Fruit fly (Drosophila melanogaster) whole organism, prepupa: Measurements from ENCODE around the gene VhaPPA1-2.
A peak's percentile ranks its signal among the peaks of the same experiment; 100 is the strongest.

Experiments used
- CG10669 ChIP-seq: fragments of 200-800 bp; sonication (Bioruptor generic); optimal IDR thresholded peaks from 3 replicates; lab custom pipeline; 2018; ENCODE audit warnings: missing biosample characterization, mild to moderate bottlenecking, missing genetic modification characterization, moderate library complexity
- CG11294 ChIP-seq: fragments of 200-800 bp; sonication (Bioruptor generic); IDR thresholded peaks from 2 replicates; pipeline ENCODE4 v1.3.6; 2022; ENCODE audit warnings: missing biosample characterization, missing genetic modification characterization
- CG11762 ChIP-seq: fragments of 200-800 bp; sonication (Bioruptor generic); optimal IDR thresholded peaks from 3 replicates; lab custom pipeline; 2016; ENCODE audit warnings: missing biosample characterization, missing genetic modification characterization; ENCODE audit not compliant: insufficient read depth
- CG15336 ChIP-seq: fragments of 200-800 bp; sonication (Bioruptor generic); IDR thresholded peaks from 2 replicates; pipeline ENCODE4 v1.3.6; 2022; ENCODE audit warnings: missing biosample characterization, missing genetic modification characterization
- CG1621 ChIP-seq: fragments of 200-800 bp; sonication (Bioruptor generic); optimal IDR thresholded peaks from 3 replicates; lab custom pipeline; 2018; ENCODE audit warnings: missing biosample characterization, mild to moderate bottlenecking, missing genetic modification characterization
- CG16779 ChIP-seq: fragments of 200-800 bp; sonication (Bioruptor generic); optimal IDR thresholded peaks from 3 replicates; lab custom pipeline; 2017; ENCODE audit warnings: missing biosample characterization, mild to moderate bottlenecking, missing genetic modification characterization
- CG3032 ChIP-seq: fragments of 200-800 bp; optimal IDR thresholded peaks from 2 replicates; lab custom pipeline; 2019; ENCODE audit warnings: missing biosample characterization, mild to moderate bottlenecking, missing genetic modification characterization, moderate library complexity
- CG31627 ChIP-seq: fragments of 200-800 bp; sonication (Bioruptor generic); optimal IDR thresholded peaks from 3 replicates; lab custom pipeline; 2016; ENCODE audit warnings: missing biosample characterization, missing genetic modification characterization
- CG32006 ChIP-seq: fragments of 200-800 bp; sonication (Bioruptor generic); optimal IDR thresholded peaks from 3 replicates; lab custom pipeline; 2017; ENCODE audit warnings: missing biosample characterization, mild to moderate bottlenecking, missing genetic modification characterization
- CG34406 ChIP-seq: fragments of 200-800 bp; sonication (Bioruptor generic); optimal IDR thresholded peaks from 3 replicates; lab custom pipeline; 2016; ENCODE audit warnings: missing biosample characterization, missing genetic modification characterization
- CG4318 ChIP-seq: fragments of 200-800 bp; sonication (Bioruptor generic); optimal IDR thresholded peaks from 3 replicates; lab custom pipeline; 2017; ENCODE audit warnings: missing biosample characterization, mild to moderate bottlenecking, missing genetic modification characterization
- CG6163 ChIP-seq: fragments of 200-800 bp; sonication (Bioruptor generic); IDR thresholded peaks from 3 replicates; pipeline ENCODE4 v1.3.6; 2022; ENCODE audit warnings: missing biosample characterization, missing genetic modification characterization
- CG6276 ChIP-seq: fragments of 200-800 bp; sonication (Bioruptor generic); optimal IDR thresholded peaks from 2 replicates; lab custom pipeline; 2017; ENCODE audit warnings: missing biosample characterization, mild to moderate bottlenecking, missing genetic modification characterization
- CG6808 ChIP-seq: fragments of 200-800 bp; sonication (Bioruptor generic); optimal IDR thresholded peaks from 3 replicates; lab custom pipeline; 2017; ENCODE audit warnings: missing biosample characterization, missing genetic modification characterization, mild to moderate bottlenecking, moderate library complexity, missing genetic modification reagents
- CG6854 ChIP-seq: fragments of 200-800 bp; sonication (Bioruptor generic); optimal IDR thresholded peaks from 2 replicates; lab custom pipeline; 2017; ENCODE audit warnings: missing biosample characterization, mild to moderate bottlenecking, missing genetic modification characterization
- CG7368 ChIP-seq: fragments of 200-800 bp; sonication (Bioruptor generic); optimal IDR thresholded peaks from 3 replicates; lab custom pipeline; 2016; ENCODE audit warnings: missing biosample characterization, missing genetic modification characterization
- CG8119 ChIP-seq: fragments of 200-800 bp; sonication (Bioruptor generic); IDR thresholded peaks from 3 replicates; pipeline ENCODE4 v1.3.6; 2022; ENCODE audit warnings: missing biosample characterization, missing genetic modification characterization
- CG8319 ChIP-seq: fragments of 200-800 bp; sonication (Bioruptor generic); optimal IDR thresholded peaks from 3 replicates; lab custom pipeline; 2016; ENCODE audit warnings: missing biosample characterization, missing genetic modification characterization
- CG8632 ChIP-seq: fragments of 200-800 bp; sonication (Bioruptor generic); optimal IDR thresholded peaks from 3 replicates; lab custom pipeline; 2016; ENCODE audit warnings: missing biosample characterization, missing genetic modification characterization
- CG9139 ChIP-seq: fragments of 200-800 bp; sonication (Bioruptor generic); optimal IDR thresholded peaks from 3 replicates; lab custom pipeline; 2017; ENCODE audit warnings: missing biosample characterization, mild to moderate bottlenecking, missing genetic modification characterization
- Eip75B ChIP-seq: fragments of 200-800 bp; sonication (Bioruptor generic); optimal IDR thresholded peaks from 3 replicates; lab custom pipeline; 2016; ENCODE audit warnings: missing biosample characterization, missing genetic modification characterization
- Eip78C ChIP-seq: fragments of 200-800 bp; sonication (Bioruptor generic); peaks from one replicate; lab custom pipeline; 2016; ENCODE audit warnings: missing biosample characterization, missing genetic modification characterization
- Eip93F ChIP-seq: fragments of 200-800 bp; sonication (Bioruptor generic); optimal IDR thresholded peaks from 2 replicates; lab custom pipeline; 2016; ENCODE audit warnings: missing biosample characterization, mild to moderate bottlenecking, missing genetic modification characterization
- Ets21C ChIP-seq: fragments of 200-800 bp; sonication (Bioruptor generic); optimal IDR thresholded peaks from 3 replicates; lab custom pipeline; 2016; ENCODE audit warnings: missing biosample characterization, missing genetic modification characterization
- Ets96B ChIP-seq: fragments of 200-800 bp; optimal IDR thresholded peaks from 2 replicates; lab custom pipeline; 2019; ENCODE audit warnings: missing biosample characterization, mild to moderate bottlenecking, missing genetic modification characterization, moderate library complexity
- Gug ChIP-seq: fragments of 200-800 bp; sonication (Bioruptor generic); IDR thresholded peaks from 2 replicates; pipeline ENCODE4 v1.3.6; 2022; ENCODE audit warnings: missing biosample characterization, missing genetic modification characterization
- Hr39 ChIP-seq: fragments of 200-800 bp; sonication (Bioruptor generic); optimal IDR thresholded peaks from 2 replicates; lab custom pipeline; 2016; ENCODE audit warnings: missing biosample characterization, missing genetic modification characterization
- Hr4 ChIP-seq: fragments of 200-800 bp; sonication (Bioruptor generic); optimal IDR thresholded peaks from 3 replicates; lab custom pipeline; 2016; ENCODE audit warnings: missing biosample characterization, missing genetic modification characterization
- Lpt ChIP-seq: fragments of 200-800 bp; sonication (Bioruptor generic); optimal IDR thresholded peaks from 3 replicates; lab custom pipeline; 2016; ENCODE audit warnings: missing biosample characterization, missing genetic modification characterization
- OdsH ChIP-seq: fragments of 200-800 bp; sonication (Bioruptor generic); optimal IDR thresholded peaks from 3 replicates; lab custom pipeline; 2016; ENCODE audit warnings: missing biosample characterization, missing genetic modification characterization
- Sox14 ChIP-seq: fragments of 200-800 bp; sonication (Bioruptor generic); optimal IDR thresholded peaks from 3 replicates; lab custom pipeline; 2016; ENCODE audit warnings: missing biosample characterization, missing genetic modification characterization
- Sox15 ChIP-seq: fragments of 200-800 bp; sonication (Bioruptor generic); optimal IDR thresholded peaks from 3 replicates; lab custom pipeline; 2016; ENCODE audit warnings: missing biosample characterization, missing genetic modification characterization
- cyc ChIP-seq: fragments of 200-800 bp; sonication (Bioruptor generic); optimal IDR thresholded peaks from 3 replicates; lab custom pipeline; 2016; ENCODE audit warnings: missing biosample characterization, missing genetic modification characterization
- dac ChIP-seq: fragments of 200-800 bp; sonication (Bioruptor generic); optimal IDR thresholded peaks from 2 replicates; lab custom pipeline; 2017; ENCODE audit warnings: missing biosample characterization, mild to moderate bottlenecking, missing genetic modification characterization
- eg ChIP-seq: fragments of 200-800 bp; sonication (Bioruptor generic); IDR thresholded peaks from 3 replicates; pipeline ENCODE4 v1.3.6; 2022; ENCODE audit warnings: missing biosample characterization, missing genetic modification characterization
- esn ChIP-seq: fragments of 200-800 bp; sonication (Bioruptor generic); optimal IDR thresholded peaks from 2 replicates; lab custom pipeline; 2016; ENCODE audit warnings: missing biosample characterization, mild to moderate bottlenecking, missing genetic modification characterization, moderate library complexity
- fd59A ChIP-seq: fragments of 200-800 bp; sonication (Bioruptor generic); optimal IDR thresholded peaks from 2 replicates; lab custom pipeline; 2017; ENCODE audit warnings: missing biosample characterization, mild to moderate bottlenecking, missing genetic modification characterization, missing genetic modification reagents
- fd85E ChIP-seq: fragments of 200-800 bp; sonication (Bioruptor generic); optimal IDR thresholded peaks from 3 replicates; lab custom pipeline; 2016; ENCODE audit warnings: missing biosample characterization, missing genetic modification characterization
- fkh ChIP-seq: fragments of 200-800 bp; sonication (Bioruptor generic); optimal IDR thresholded peaks from 3 replicates; lab custom pipeline; 2017; ENCODE audit warnings: missing biosample characterization, mild to moderate bottlenecking, missing genetic modification characterization, moderate library complexity
- lz ChIP-seq: fragments of 200-800 bp; sonication (Bioruptor generic); optimal IDR thresholded peaks from 3 replicates; lab custom pipeline; 2016; ENCODE audit warnings: missing biosample characterization, missing genetic modification characterization
- salr ChIP-seq, 2 experiments: fragments of 200-800 bp; sonication (Bioruptor generic); optimal IDR thresholded peaks; 3 replicates each; lab custom pipeline; 2016 to 2018; ENCODE audit warnings: missing biosample characterization in 2 of 2, missing genetic modification characterization in 2 of 2, mild to moderate bottlenecking in 1 of 2
- spab ChIP-seq: fragments of 200-800 bp; sonication (Bioruptor generic); optimal IDR thresholded peaks from 2 replicates; lab custom pipeline; 2017; ENCODE audit warnings: missing biosample characterization, mild to moderate bottlenecking, missing genetic modification characterization, missing genetic modification reagents
- svp ChIP-seq: fragments of 200-800 bp; sonication (Bioruptor generic); peaks from one replicate; lab custom pipeline; 2016; ENCODE audit warnings: missing biosample characterization, missing genetic modification characterization
- vri ChIP-seq: fragments of 200-800 bp; sonication (Bioruptor generic); optimal IDR thresholded peaks from 3 replicates; lab custom pipeline; 2016; ENCODE audit warnings: missing biosample characterization, mild to moderate bottlenecking, missing genetic modification characterization

VhaPPA1-2 gene

DNA sequence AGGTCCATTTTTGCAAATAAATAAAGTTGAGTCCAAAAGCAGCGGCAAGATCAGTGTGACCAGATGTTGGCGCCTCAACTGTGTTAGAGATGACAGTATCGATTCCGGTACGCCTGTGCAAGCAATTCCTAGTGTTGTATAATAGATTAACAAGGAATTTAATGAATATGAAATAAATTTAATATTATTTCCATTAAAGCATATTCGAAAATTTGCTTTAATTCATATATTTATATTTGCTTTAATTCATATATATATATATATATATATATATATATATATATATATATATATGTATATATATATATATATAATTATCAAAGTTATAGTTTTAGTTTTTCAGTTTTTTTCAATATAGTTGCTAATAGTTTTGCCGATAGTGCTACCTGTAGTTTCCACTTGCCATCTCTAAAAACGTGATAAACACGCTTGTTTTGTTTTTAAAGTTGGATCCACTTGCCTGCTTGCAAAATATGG lies 1.8 kb downstream of the VhaPPA1-2 start, which contains the start of the genes Nup93-2 and CG3817 (continued):
- TF ChIP-seq Hr4 (no peak), Lpt (no peak), Eip78C (GFP tag; lab: Kevin White, UChicago) (peak; percentile 92), CG8632 (GFP tag; lab: Kevin White, UChicago) (peak; percentile 67), fkh (no peak), cyc (GFP tag; lab: Kevin White, UChicago) (peak; percentile 40), Ets21C (GFP tag; lab: Kevin White, UChicago) (peak; percentile 29), CG31627 (GFP tag; lab: Kevin White, UChicago) (peak; percentile 37), CG8319 (GFP tag; lab: Kevin White, UChicago) (peak; percentile 48), CG9139 (GFP tag; lab: Kevin White, UChicago) (no peak), Hr39 (GFP tag; lab: Kevin White, UChicago) (peak; percentile 52), vri (GFP tag; lab: Kevin White, UChicago) (no peak), Eip75B (GFP tag; lab: Kevin White, UChicago) (peak; percentile 45), CG1621 (peak; percentile 24), CG32006 (peak; percentile 59), CG11762 (GFP tag; lab: Kevin White, UChicago) (no peak), lz (GFP tag; lab: Kevin White, UChicago) (peak; percentile 72)
- TF ChIP-seq, all 60 proteins: peak for 28

- TF ChIP-seq CG6808 (no peak), CG8319 (GFP tag; lab: Kevin White, UChicago) (no peak), fd85E (GFP tag; lab: Kevin White, UChicago) (no peak), CG7368 (GFP tag; lab: Kevin White, UChicago) (no peak), CG8119 (GFP tag; lab: Robert Waterston, UW) (no peak), Eip93F (GFP tag; lab: Kevin White, UChicago) (no peak), CG6276 (GFP tag; lab: Kevin White, UChicago) (no peak), CG8632 (GFP tag; lab: Kevin White, UChicago) (no peak), fkh (no peak), Hr4 (no peak), CG15336 (GFP tag; lab: Robert Waterston, UW) (no peak), Sox14 (GFP tag; lab: Kevin White, UChicago) (no peak), spab (no peak), CG10669 (GFP tag; lab: Kevin White, UChicago) (no peak), CG32006 (no peak), Ets96B (tag; lab: Kevin White, UChicago) (no peak)
Observed at dm6 chr3R:14894783-14894883, 5.4 kb downstream of the VhaPPA1-2 start, which contains the start of gene CG14860. TSS of gene CG14860 (plus strand) at chr3R:14894784.

dm6 chr3R:14893791-14894782 lies 6.0 kb downstream of the VhaPPA1-2 start, which contains the start of gene Dph2:
TSS of gene Dph2 (minus strand) at chr3R:14893954.
- TF ChIP-seq CG31627 (GFP tag; lab: Kevin White, UChicago) (peak; percentile 72), CG4318 (GFP tag; lab: Kevin White, UChicago) (no peak), CG16779 (no peak), fd85E (GFP tag; lab: Kevin White, UChicago) (no peak), esn (peak; percentile 42), fd59A (GFP tag; lab: Kevin White, UChicago) (no peak), CG6163 (GFP tag; lab: Robert Waterston, UW) (peak; percentile 45), Sox15 (GFP tag; lab: Kevin White, UChicago) (peak; percentile 17), Ets21C (GFP tag; lab: Kevin White, UChicago) (no peak), CG34406 (GFP tag; lab: Kevin White, UChicago) (peak; percentile 39), spab (no peak), CG3032 (tag; lab: Kevin White, UChicago) (peak; percentile 49), CG15336 (GFP tag; lab: Robert Waterston, UW) (peak; percentile 70; the same call in 1 of the 2 replicates), Ets96B (tag; lab: Kevin White, UChicago) (peak; percentile 35), CG11294 (GFP tag; lab: Robert Waterston, UW) (0 out of 2 replicates have a peak, but pooled peaks have one; percentile 18), CG6854 (no peak), fkh (no peak), svp (GFP tag; lab: Kevin White, UChicago) (no peak), CG11762 (GFP tag; lab: Kevin White, UChicago) (peak; percentile 2), dac (GFP tag; lab: Kevin White, UChicago) (no peak), Lpt (peak; percentile 29), Eip93F (GFP tag; lab: Kevin White, UChicago) (no peak), OdsH (GFP tag; lab: Kevin White, UChicago) (no peak), salr (GFP tag; optimal IDR thresholded peaks at IDR 0.05; lab: Kevin White, UChicago) (no peak), eg (GFP tag; lab: Robert Waterston, UW) (peak; percentile 92), Hr39 (GFP tag; lab: Kevin White, UChicago) (peak; percentile 72), Gug (GFP tag; lab: Robert Waterston, UW) (peak; percentile 66; the same call in 1 of the 2 replicates), lz (GFP tag; lab: Kevin White, UChicago) (peak; percentile 35), Sox14 (GFP tag; lab: Kevin White, UChicago) (peak; percentile 61), CG8119 (GFP tag; lab: Robert Waterston, UW) (peak; percentile 75; the same call in 2 of the 3 replicates)
